Worm (Caenorhabditis elegans): Measurements from ENCODE around the gene fbxb-10.
A peak's percentile ranks its signal among the peaks of the same experiment; 100 is the strongest.

The fbxb-10 gene

DNA sequence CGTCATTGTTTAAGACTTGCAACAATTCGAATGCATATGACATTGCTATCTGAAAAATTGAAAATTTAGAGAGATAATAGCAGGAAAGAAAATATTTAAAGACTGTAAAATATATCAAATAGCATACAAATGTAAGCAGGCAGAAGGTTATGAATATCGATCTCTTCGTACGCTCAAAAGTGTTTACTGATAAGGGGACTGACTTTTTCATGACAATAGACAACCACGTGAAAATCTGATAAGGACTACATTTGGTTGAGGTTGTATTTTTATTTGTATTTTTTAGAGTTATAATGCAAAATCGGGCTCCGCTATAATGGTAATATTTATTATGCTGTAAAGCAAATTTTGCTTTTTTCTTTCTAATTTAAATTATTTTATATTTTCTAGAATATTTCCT is 24.7 kb upstream of the fbxb-10 start, which contains the start of the genes C52E2.5 and C52E2.4:
TSS of gene C52E2.5 (minus strand) at position 43 of the 400 bp plus-strand sequence.
TSS of gene C52E2.4 (plus strand) at position 252 of the 400 bp plus-strand sequence.
- TF ChIP-seq zag-1 (tag; optimal IDR thresholded peaks at IDR 0.05) (no peak), ceh-88 (GFP tag; IDR thresholded peaks at IDR 0.05) (no peak), egl-13 (tag; optimal IDR thresholded peaks at IDR 0.05) (peak; percentile 5), aha-1 (tag; optimal IDR thresholded peaks at IDR 0.05) (no peak), pqm-1 (tag; optimal IDR thresholded peaks at IDR 0.05) (peak; percentile 16), efl-3 (GFP tag; optimal IDR thresholded peaks at IDR 0.05) (no peak), skn-1 (tag; optimal IDR thresholded peaks at IDR 0.05) (no peak), efl-1 (optimal IDR thresholded peaks at IDR 0.05) (no peak), efl-1 (GFP tag; optimal IDR thresholded peaks at IDR 0.05 in 1 of 2) (peak in 1 of 2 experiments; percentile 16), tbx-2 (tag; optimal IDR thresholded peaks at IDR 0.05) (no peak), blmp-1 (tag; optimal IDR thresholded peaks at IDR 0.05) (no peak), unc-98 (GFP tag; IDR thresholded peaks at IDR 0.05) (no peak), dpl-1 (GFP tag; optimal IDR thresholded peaks at IDR 0.05) (no peak), ceh-82 (tag; optimal IDR thresholded peaks at IDR 0.05) (no peak), tlp-1 (tag; optimal IDR thresholded peaks at IDR 0.05) (peak; percentile 45), sptf-1 (tag; optimal IDR thresholded peaks at IDR 0.05) (no peak), nhr-90 (tag; optimal IDR thresholded peaks at IDR 0.05; ENCODE audit: poor library complexity) (no peak), ceh-90 (tag; optimal IDR thresholded peaks at IDR 0.05) (no peak), fkh-10 (GFP tag; optimal IDR thresholded peaks at IDR 0.05) (no peak), ztf-4 (tag; optimal IDR thresholded peaks at IDR 0.05) (no peak), nhr-28 (tag; optimal IDR thresholded peaks at IDR 0.05) (no peak), nhr-11 (tag; optimal IDR thresholded peaks at IDR 0.05) (no peak), elt-2 (tag; optimal IDR thresholded peaks at IDR 0.05) (peak; percentile 96), ceh-8 (GFP tag; optimal IDR thresholded peaks at IDR 0.05) (no peak), nhr-71 (tag; optimal IDR thresholded peaks at IDR 0.05) (no peak), lin-35 (GFP tag; optimal IDR thresholded peaks at IDR 0.05) (peak in 1 of 2 experiments; percentile 34), mdl-1 (tag; optimal IDR thresholded peaks at IDR 0.05) (no peak)

DNA sequence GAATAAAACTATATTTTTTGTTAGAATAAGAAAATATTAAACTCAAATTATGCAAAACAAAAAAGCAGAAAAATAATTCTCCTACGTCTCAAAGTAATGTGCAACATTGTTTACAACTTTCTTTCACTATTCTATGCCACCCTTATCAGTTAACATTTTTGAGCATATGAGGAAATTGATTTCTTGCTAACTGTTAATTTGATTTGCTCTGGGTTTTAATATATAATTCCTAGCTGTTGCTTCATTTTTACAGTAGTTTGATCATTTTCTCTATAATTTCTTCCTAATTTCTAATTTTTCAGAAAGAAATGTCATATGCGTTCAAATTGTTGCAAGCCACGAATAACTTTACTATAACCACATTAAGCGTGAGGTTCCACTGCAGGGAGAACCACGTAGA is 18.0 kb upstream of the fbxb-10 start, which contains the start of gene T08E11.1:
TSS of gene T08E11.1 (plus strand) at position 301 of the 400 bp plus-strand sequence.
- TF ChIP-seq elt-2 (tag; optimal IDR thresholded peaks at IDR 0.05) (peak; percentile 47), ztf-11 (tag; optimal IDR thresholded peaks at IDR 0.05) (no peak), nhr-12 (tag; optimal IDR thresholded peaks at IDR 0.05) (no peak)

DNA sequence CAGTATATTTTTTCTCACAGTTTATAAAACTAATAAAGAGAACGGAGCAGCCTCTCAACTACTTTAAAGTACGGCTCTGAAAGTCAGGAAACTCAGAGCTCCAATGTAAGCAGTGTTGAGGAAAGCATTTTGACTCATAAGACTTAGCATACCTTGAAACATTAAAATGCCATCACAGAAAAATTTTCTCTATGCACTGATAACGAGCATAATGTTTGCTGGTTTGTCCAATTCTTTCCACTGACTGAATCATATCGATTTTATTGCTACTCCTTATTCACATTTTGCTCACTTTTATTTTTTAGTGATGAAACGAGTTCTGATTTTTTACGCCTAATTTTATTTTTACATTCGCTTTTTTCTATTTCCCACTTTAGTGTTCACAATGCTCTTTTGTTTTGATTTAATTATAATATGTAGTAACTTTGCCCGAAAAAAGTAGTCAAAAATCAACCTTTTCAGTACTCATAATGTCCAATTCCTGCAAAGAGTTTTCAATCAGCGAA is 13.7 kb upstream of the fbxb-10 start, which contains the start of gene math-39:
TSS of gene math-39 (plus strand) at position 456 of the 506 bp plus-strand sequence.
- TF ChIP-seq fkh-4 (tag; optimal IDR thresholded peaks at IDR 0.05; ENCODE audit: borderline replicate concordance) (no peak), egl-13 (tag; optimal IDR thresholded peaks at IDR 0.05) (no peak), hlh-17 (GFP tag; optimal IDR thresholded peaks at IDR 0.05; ENCODE audit: borderline replicate concordance) (no peak), aha-1 (tag; optimal IDR thresholded peaks at IDR 0.05) (no peak), pag-3 (tag; optimal IDR thresholded peaks at IDR 0.05; ENCODE audit: borderline replicate concordance, insufficient read depth) (no peak), nhr-77 (tag; optimal IDR thresholded peaks at IDR 0.05) (no peak)

DNA sequence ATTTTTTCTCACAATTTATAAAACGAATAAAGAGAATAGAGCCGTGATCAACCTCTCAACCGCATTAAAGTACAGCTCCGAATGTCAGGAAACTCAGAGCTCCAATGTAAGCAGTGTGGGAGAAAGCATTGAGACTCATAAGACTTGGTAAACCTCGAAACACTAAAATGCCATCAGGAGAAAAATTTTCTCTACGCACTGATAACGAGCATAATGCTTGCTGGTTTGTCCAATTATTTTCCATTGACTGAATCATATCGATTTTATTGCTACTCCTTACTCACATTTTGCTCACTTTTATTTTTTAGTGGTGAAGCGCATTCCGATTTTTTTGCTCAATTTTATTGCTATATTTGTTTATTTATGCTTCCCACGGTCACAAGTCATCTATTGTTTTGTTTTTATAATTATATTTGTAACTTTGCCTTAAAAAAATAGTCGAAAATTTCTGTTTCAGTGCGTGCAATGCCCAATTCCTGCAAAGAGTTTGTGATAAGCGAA is 12.0 kb upstream of the fbxb-10 start, which contains the start of gene math-40:
TSS of gene math-40 (plus strand) at position 451 of the 501 bp plus-strand sequence.
- no peak for TF ChIP-seq rnt-1 (tag; optimal IDR thresholded peaks at IDR 0.05)
- no peak for TF ChIP-seq lin-13 (GFP tag; optimal IDR thresholded peaks at IDR 0.05)
- TF ChIP-seq ceh-63 (GFP tag; optimal IDR thresholded peaks at IDR 0.05) = no peak
- no peak for TF ChIP-seq efl-1 (optimal IDR thresholded peaks at IDR 0.05)
- peak in 1 of 2 experiments; percentile 18 for TF ChIP-seq efl-1 (GFP tag; optimal IDR thresholded peaks at IDR 0.05 in 1 of 2)
- no peak for TF ChIP-seq dsc-1 (tag; optimal IDR thresholded peaks at IDR 0.05)
- no peak for TF ChIP-seq lin-14 (GFP tag; optimal IDR thresholded peaks at IDR 0.05)
- peak; percentile 26 for TF ChIP-seq elt-2 (tag; optimal IDR thresholded peaks at IDR 0.05)

Measured in whole organism, L1 larva.